Worm (Caenorhabditis elegans) whole organism, young adult: ENCODE measurements around the gene fbxb-24.

ENCODE experiments used
- B0261.1 ChIP-seq: sonication (generic microtip); optimal IDR thresholded peaks from 2 replicates; lab custom pipeline; 2016; ENCODE audit warnings: mild to moderate bottlenecking, missing genetic modification characterization, moderate library complexity, missing compliant biosample characterization
- C06A6.2 ChIP-seq: fragments of 200-800 bp; sonication (Bioruptor generic); conservative IDR thresholded peaks from 2 replicates; pipeline ENCODE4 v1.3.6; 2022; ENCODE audit warnings: missing genetic modification characterization, missing compliant biosample characterization
- C17E4.6 ChIP-seq: fragments of 200-800 bp; sonication (Bioruptor generic); IDR thresholded peaks from 2 replicates; pipeline ENCODE4 v1.3.6; 2022; ENCODE audit warnings: missing genetic modification reagents, missing genetic modification characterization, missing compliant biosample characterization
- F33H1.4 ChIP-seq: fragments of 200-800 bp; sonication (Bioruptor generic); IDR thresholded peaks from 2 replicates; pipeline ENCODE4 v1.3.6; 2022; ENCODE audit warnings: missing genetic modification reagents, missing genetic modification characterization, missing compliant biosample characterization
- F37B4.10 ChIP-seq: fragments of 200-800 bp; sonication (Bioruptor generic); IDR thresholded peaks from 2 replicates; pipeline ENCODE4 v1.3.6; 2022; ENCODE audit warnings: missing genetic modification characterization, missing compliant biosample characterization
- F49E8.2 ChIP-seq: sonication (generic microtip); optimal IDR thresholded peaks from 3 replicates; lab custom pipeline; 2017; ENCODE audit warnings: missing genetic modification characterization, mild to moderate bottlenecking, missing compliant biosample characterization, antibody characterized with exemption, moderate library complexity; ENCODE audit not compliant: insufficient read depth
- Y53G8AR.9 ChIP-seq: fragments of 200-800 bp; sonication (Bioruptor generic); conservative IDR thresholded peaks from 2 replicates; pipeline ENCODE4 v1.3.6; 2022; ENCODE audit warnings: missing genetic modification reagents, missing genetic modification characterization, missing compliant biosample characterization
- Y79H2A.3 ChIP-seq: fragments of 200-800 bp; sonication (Bioruptor generic); conservative IDR thresholded peaks from 2 replicates; pipeline ENCODE4 v1.3.6; 2022; ENCODE audit warnings: missing genetic modification reagents, missing genetic modification characterization, missing compliant biosample characterization
- ama-1 ChIP-seq, 3 experiments: fragments of 150-350 bp in 1 of 3; sonication (generic microtip) in 2 of 3; optimal IDR thresholded peaks; 2 replicates each; lab custom pipeline; 2014 to 2018; ENCODE audit warnings: missing biosample characterization in 2 of 3, missing genetic modification characterization in 2 of 3, missing genetic modification reagents in 2 of 3
- cebp-1 ChIP-seq, 2 experiments: fragments of 200-800 bp in 1 of 2; sonication (Bioruptor generic) in 1 of 2; sonication (generic microtip) in 1 of 2; IDR thresholded peaks in 1 of 2; optimal IDR thresholded peaks in 1 of 2; 2 replicates each; pipeline versions ENCODE4 v1.3.6 to Lab custom; 2017 to 2022; ENCODE audit warnings: missing compliant biosample characterization in 2 of 2, missing genetic modification characterization in 2 of 2, mild to moderate bottlenecking in 1 of 2, missing genetic modification reagents in 1 of 2, moderate library complexity in 1 of 2
- ceh-91 ChIP-seq: fragments of 200-800 bp; sonication (Bioruptor generic); IDR thresholded peaks from 2 replicates; pipeline ENCODE4 v1.3.6; 2022; ENCODE audit warnings: missing genetic modification reagents, missing genetic modification characterization, missing compliant biosample characterization
- dox-1 ChIP-seq: fragments of 200-800 bp; sonication (Bioruptor generic); IDR thresholded peaks from 2 replicates; pipeline ENCODE4 v1.3.6; 2022; ENCODE audit warnings: missing genetic modification reagents, missing genetic modification characterization, missing compliant biosample characterization
- dpff-1 ChIP-seq: sonication (generic microtip); optimal IDR thresholded peaks from 2 replicates; lab custom pipeline; 2017; ENCODE audit warnings: mild to moderate bottlenecking, missing genetic modification characterization, missing compliant biosample characterization
- ekl-4 ChIP-seq: fragments of 200-800 bp; sonication (Bioruptor generic); IDR thresholded peaks from 2 replicates; pipeline ENCODE4 v1.3.6; 2022; ENCODE audit warnings: missing genetic modification reagents, missing genetic modification characterization, missing compliant biosample characterization
- gei-17 ChIP-seq: fragments of 200-800 bp; sonication (Bioruptor generic); optimal IDR thresholded peaks from 2 replicates; lab custom pipeline; 2018; ENCODE audit warnings: mild to moderate bottlenecking, missing genetic modification characterization, missing compliant biosample characterization
- him-1 ChIP-seq: sonication (generic microtip); optimal IDR thresholded peaks from 2 replicates; lab custom pipeline; 2016; ENCODE audit warnings: missing genotype, missing genetic modification reagents, missing genetic modification characterization, missing compliant biosample characterization
- hrde-1 ChIP-seq: sonication (generic microtip); optimal IDR thresholded peaks from 2 replicates; lab custom pipeline; 2016; ENCODE audit warnings: missing genetic modification characterization, mild to moderate bottlenecking, missing compliant biosample characterization, moderate library complexity, missing genotype, missing genetic modification reagents, borderline replicate concordance
- lag-1 ChIP-seq: fragments of 200-800 bp; sonication (Bioruptor generic); IDR thresholded peaks from 2 replicates; pipeline ENCODE4 v1.3.6; 2022; ENCODE audit warnings: missing genetic modification reagents, missing genetic modification characterization, missing compliant biosample characterization
- let-607 ChIP-seq, 2 experiments: fragments of 200-800 bp in 1 of 2; sonication (Bioruptor generic) in 1 of 2; sonication (generic microtip) in 1 of 2; optimal IDR thresholded peaks; 2 replicates each; lab custom pipeline; 2016 to 2018; ENCODE audit warnings: mild to moderate bottlenecking in 2 of 2, missing compliant biosample characterization in 2 of 2, missing genetic modification characterization in 2 of 2, moderate library complexity in 2 of 2, missing genotype in 1 of 2
- lin-35 ChIP-seq, 3 experiments: fragments of 150-350 bp in 2 of 3; sonication (generic microtip) in 1 of 3; optimal IDR thresholded peaks; 2 replicates each; lab custom pipeline; 2014 to 2018; ENCODE audit warnings: missing biosample characterization in 3 of 3, missing genetic modification characterization in 3 of 3, missing genetic modification reagents in 3 of 3
- lin-40 ChIP-seq: sonication (generic microtip); optimal IDR thresholded peaks from 2 replicates; lab custom pipeline; 2016; ENCODE audit warnings: missing genetic modification characterization, mild to moderate bottlenecking, missing compliant biosample characterization, missing genotype, missing genetic modification reagents
- lin-54 ChIP-seq: fragments of 200-800 bp; sonication (Bioruptor generic); optimal IDR thresholded peaks from 2 replicates; lab custom pipeline; 2018; ENCODE audit warnings: mild to moderate bottlenecking, missing genetic modification characterization, missing compliant biosample characterization
- lir-1 ChIP-seq: fragments of 200-800 bp; sonication (Bioruptor generic); conservative IDR thresholded peaks from 2 replicates; pipeline ENCODE4 v1.3.6; 2022; ENCODE audit warnings: missing genetic modification reagents, missing genetic modification characterization, missing compliant biosample characterization
- lsl-1 ChIP-seq: fragments of 200-800 bp; sonication (Bioruptor generic); optimal IDR thresholded peaks from 2 replicates; lab custom pipeline; 2018; ENCODE audit warnings: mild to moderate bottlenecking, missing genetic modification characterization, moderate library complexity, missing compliant biosample characterization
- madf-6 ChIP-seq: fragments of 200-800 bp; sonication (Bioruptor generic); IDR thresholded peaks from 2 replicates; pipeline ENCODE4 v1.3.6; 2022; ENCODE audit warnings: missing genetic modification reagents, missing genetic modification characterization, missing compliant biosample characterization
- mcd-1 ChIP-seq: fragments of 200-800 bp; sonication (Bioruptor generic); IDR thresholded peaks from 2 replicates; pipeline ENCODE4 v1.3.6; 2022; ENCODE audit warnings: missing genetic modification reagents, missing genetic modification characterization, missing compliant biosample characterization
- nfyb-1 ChIP-seq: fragments of 200-800 bp; sonication (Bioruptor generic); IDR thresholded peaks from 2 replicates; pipeline ENCODE4 v1.3.6; 2022; ENCODE audit warnings: missing genetic modification reagents, missing genetic modification characterization, missing compliant biosample characterization
- nhr-80 ChIP-seq: sonication (generic microtip); optimal IDR thresholded peaks from 2 replicates; lab custom pipeline; 2016; ENCODE audit warnings: missing genetic modification characterization, missing compliant biosample characterization
- pha-4 ChIP-seq: fragments of 150-350 bp; sonication (generic microtip); optimal IDR thresholded peaks from 2 replicates; lab custom pipeline; 2014; ENCODE audit warnings: missing biosample characterization, missing genetic modification reagents, missing genetic modification characterization
- repo-1 ChIP-seq: sonication (generic microtip); optimal IDR thresholded peaks from 2 replicates; lab custom pipeline; 2017; ENCODE audit warnings: mild to moderate bottlenecking, missing genetic modification characterization, missing compliant biosample characterization
- sdz-38 ChIP-seq: sonication (generic microtip); optimal IDR thresholded peaks from 2 replicates; lab custom pipeline; 2016; ENCODE audit warnings: missing genotype, missing genetic modification characterization, missing compliant biosample characterization
- snpc-1.1 ChIP-seq: sonication (generic microtip); optimal IDR thresholded peaks from 2 replicates; lab custom pipeline; 2017; ENCODE audit warnings: missing genetic modification characterization, mild to moderate bottlenecking, missing compliant biosample characterization, antibody characterized with exemption, moderate library complexity, missing genotype, missing genetic modification reagents; ENCODE audit not compliant: insufficient read depth
- snpc-3.4 ChIP-seq: sonication (generic microtip); optimal IDR thresholded peaks from 2 replicates; lab custom pipeline; 2017; ENCODE audit warnings: missing genetic modification characterization, mild to moderate bottlenecking, missing compliant biosample characterization, antibody characterized with exemption, moderate library complexity, missing genotype, missing genetic modification reagents

The fbxb-24 gene

DNA sequence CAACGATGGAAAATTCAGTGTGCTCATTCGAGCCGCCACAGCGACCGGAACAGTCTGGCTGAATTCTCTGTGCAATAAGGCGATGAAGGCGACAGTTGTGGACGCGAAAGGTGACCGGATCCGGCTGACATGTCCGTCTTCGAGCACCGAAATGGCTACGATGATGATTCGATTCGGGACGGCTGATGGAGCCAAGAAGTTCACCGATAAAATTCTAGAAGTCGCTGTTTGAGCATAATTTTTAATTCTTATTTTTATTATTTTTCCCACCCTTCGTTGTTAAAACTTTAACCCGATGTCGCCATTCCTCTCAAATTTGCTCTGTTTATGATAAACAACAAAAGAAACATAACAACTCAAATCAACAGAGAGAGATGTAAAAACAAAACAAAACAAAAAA is 8.8 kb downstream of the fbxb-24 start:
- TF ChIP-seq Y79H2A.3 (GFP tag; lab: Robert Waterston, UW), result peak; percentile 60; the same call in 1 of the 2 replicates
- no peak for TF ChIP-seq F37B4.10 (GFP tag; lab: Robert Waterston, UW)
- TF ChIP-seq madf-6 (GFP tag; lab: Robert Waterston, UW), result 0 out of 2 replicates have a peak, but pooled peaks have one; percentile 18
- 0 out of 2 replicates have a peak, but pooled peaks have one; percentile 68 for TF ChIP-seq nfyb-1 (GFP tag; lab: Robert Waterston, UW)
- TF ChIP-seq lin-35 (GFP tag; optimal IDR thresholded peaks at IDR 0.05; lab: Kevin White, UChicago), result peak in 1 of 3 experiments; percentile 13
- peak; percentile 28 for TF ChIP-seq dpff-1 (tag; lab: Kevin White, UChicago)
- TF ChIP-seq hrde-1 (tag; lab: Kevin White, UChicago), result peak; percentile 86
- peak; percentile 1 for TF ChIP-seq lsl-1 (GFP tag; lab: Kevin White, UChicago)
- 0 out of 2 replicates have a peak, but pooled peaks have one; percentile 36 for TF ChIP-seq ekl-4 (GFP tag; lab: Robert Waterston, UW)
- TF ChIP-seq ceh-91 (GFP tag; lab: Robert Waterston, UW), result no peak
- peak; percentile 29; the same call in 1 of the 2 replicates for TF ChIP-seq Y53G8AR.9 (GFP tag; lab: Robert Waterston, UW)
- TF ChIP-seq, all 124 proteins: peak for 9

- peak; percentile 47 for TF ChIP-seq repo-1
- no peak for TF ChIP-seq dox-1 (GFP tag; lab: Robert Waterston, UW)
- TF ChIP-seq lin-54 (GFP tag; lab: Kevin White, UChicago), result no peak
- TF ChIP-seq him-1 (tag; lab: Kevin White, UChicago), result no peak
- TF ChIP-seq F49E8.2 (tag; lab: Kevin White, UChicago), result no peak
- TF ChIP-seq B0261.1 (tag; lab: Kevin White, UChicago), result no peak
- peak; percentile 33; the same call in 1 of the 2 replicates for TF ChIP-seq madf-6 (GFP tag; lab: Robert Waterston, UW)
- 0 out of 2 replicates have a peak, but pooled peaks have one; percentile 30 for TF ChIP-seq nfyb-1 (GFP tag; lab: Robert Waterston, UW)
- TF ChIP-seq snpc-1.1 (tag; lab: Kevin White, UChicago), result peak; percentile 38
- no peak for TF ChIP-seq C06A6.2
- TF ChIP-seq C17E4.6 (GFP tag; lab: Robert Waterston, UW), result no peak
- TF ChIP-seq gei-17 (GFP tag; lab: Kevin White, UChicago), result peak; percentile 3
- peak in 1 of 3 experiments; percentile 26 for TF ChIP-seq lin-35 (GFP tag; optimal IDR thresholded peaks at IDR 0.05; lab: Kevin White, UChicago)
- peak; percentile 5 to 47 for TF ChIP-seq let-607 (tag; optimal IDR thresholded peaks at IDR 0.05; lab: Kevin White, UChicago)
- peak; percentile 4 for TF ChIP-seq lsl-1 (GFP tag; lab: Kevin White, UChicago)
- 0 out of 2 replicates have a peak, but pooled peaks have one; percentile 12 for TF ChIP-seq ekl-4 (GFP tag; lab: Robert Waterston, UW)
- TF ChIP-seq ama-1 (optimal IDR thresholded peaks at IDR 0.05; lab: Kevin White, UChicago), result peak; percentile 9
- TF ChIP-seq ama-1 (GFP tag; optimal IDR thresholded peaks at IDR 0.05; lab: Kevin White, UChicago), result no peak
These were observed 9.5 kb downstream of the fbxb-24 start, which contains the start of gene znf-593 for ce11 chrIII:11918247-11918769. znf-593 (minus strand) TSS chrIII:11918719.

DNA sequence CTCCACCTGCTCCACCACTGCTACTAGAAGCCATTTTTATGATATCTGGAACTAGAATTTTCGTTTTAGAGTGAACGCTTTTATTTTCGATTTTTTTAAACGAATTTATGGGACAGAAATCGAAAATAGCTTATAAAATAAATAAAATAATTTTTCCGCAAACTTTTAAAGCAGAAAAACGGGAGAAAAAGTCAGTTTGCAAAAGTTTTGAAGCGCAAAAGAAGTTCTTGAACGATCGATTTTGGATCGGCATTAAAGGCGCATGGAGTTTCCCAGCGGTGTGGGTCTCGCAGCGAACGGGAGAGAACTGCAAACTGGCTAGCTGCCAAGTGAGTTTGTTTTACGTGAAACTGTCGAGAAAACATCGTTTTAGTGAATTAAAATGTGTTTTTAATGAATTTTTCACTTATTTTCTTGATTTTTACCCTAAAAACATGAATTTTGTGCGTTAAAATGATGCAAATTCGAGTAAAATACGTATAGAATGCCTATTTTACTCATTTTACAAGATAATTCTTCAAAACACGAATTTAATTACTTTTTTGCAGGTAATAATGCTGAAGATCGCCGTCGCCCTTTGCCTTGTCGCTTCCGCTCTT is 11.5 kb downstream of the fbxb-24 start, which contains the start of the genes ccf-1 and trap-4:
TSS of gene ccf-1 (minus strand) at position 51 of the 599 bp plus-strand sequence.
TSS of gene trap-4 (plus strand) at position 549 of the 599 bp plus-strand sequence.
- TF ChIP-seq lin-40 (tag; lab: Kevin White, UChicago), result peak; percentile 26
- TF ChIP-seq hrde-1 (tag; lab: Kevin White, UChicago), result no peak
- peak; percentile 13 for TF ChIP-seq nhr-80
- no peak for TF ChIP-seq lag-1 (GFP tag; lab: Robert Waterston, UW)
- peak; percentile 99 for TF ChIP-seq let-607 (tag; optimal IDR thresholded peaks at IDR 0.05; lab: Kevin White, UChicago)
- TF ChIP-seq mcd-1 (GFP tag; lab: Robert Waterston, UW), result peak; percentile 35; the same call in 1 of the 2 replicates
- TF ChIP-seq madf-6 (GFP tag; lab: Robert Waterston, UW), result peak; percentile 58
- TF ChIP-seq dox-1 (GFP tag; lab: Robert Waterston, UW), result peak; percentile 48; the same call in 1 of the 2 replicates
- 0 out of 2 replicates have a peak, but pooled peaks have one; percentile 5 for TF ChIP-seq lir-1 (GFP tag; lab: Robert Waterston, UW)
- TF ChIP-seq repo-1, result no peak
- TF ChIP-seq cebp-1 (GFP tag; IDR thresholded peaks at IDR 0.05; lab: Robert Waterston, UW), result no peak
- peak; percentile 24 for TF ChIP-seq cebp-1 (tag; optimal IDR thresholded peaks at IDR 0.05; lab: Kevin White, UChicago)
- TF ChIP-seq snpc-3.4, result peak; percentile 5
- TF ChIP-seq sdz-38 (tag; lab: Kevin White, UChicago), result no peak
- 0 out of 2 replicates have a peak, but pooled peaks have one; percentile 27 for TF ChIP-seq Y53G8AR.9 (GFP tag; lab: Robert Waterston, UW)
- peak; percentile 85 for TF ChIP-seq F33H1.4 (GFP tag; lab: Robert Waterston, UW)
- 0 out of 2 replicates have a peak, but pooled peaks have one; percentile 1 for TF ChIP-seq ekl-4 (GFP tag; lab: Robert Waterston, UW)
- TF ChIP-seq lsl-1 (GFP tag; lab: Kevin White, UChicago), result peak; percentile 19
- peak; percentile 20 for TF ChIP-seq pha-4 (tag; lab: Kevin White, UChicago)
- TF ChIP-seq lin-35 (GFP tag; optimal IDR thresholded peaks at IDR 0.05; lab: Kevin White, UChicago), result peak in 1 of 3 experiments; percentile 28
